Worm (Caenorhabditis elegans) whole organism, L4 larva: Measurements from ENCODE around the gene Y39H10B.2.
A peak's percentile ranks its signal among the peaks of the same experiment; 100 is the strongest.

ENCODE experiments used
- hmg-1.1 ChIP-seq: fragments of 200-800 bp; sonication (Bioruptor generic); IDR thresholded peaks from 2 replicates; pipeline ENCODE4 v1.3.6; 2022; ENCODE audit warnings: missing genetic modification reagents, missing genetic modification characterization, missing compliant biosample characterization
- lim-7 ChIP-seq: fragments of 200-800 bp; sonication (Bioruptor generic); IDR thresholded peaks from 2 replicates; pipeline ENCODE4 v1.3.6; 2022; ENCODE audit warnings: missing genetic modification characterization, missing compliant biosample characterization
- nhr-25 ChIP-seq: sonication (generic microtip); optimal IDR thresholded peaks from 2 replicates; lab custom pipeline; 2017; ENCODE audit warnings: missing genetic modification characterization, mild to moderate bottlenecking, missing compliant biosample characterization, antibody characterized with exemption, moderate library complexity, borderline replicate concordance; ENCODE audit not compliant: insufficient read depth
- nhr-28 ChIP-seq: fragments of 150-350 bp; optimal IDR thresholded peaks from 2 replicates; lab custom pipeline; 2014; ENCODE audit warnings: missing biosample characterization, missing genetic modification characterization
- tag-97 ChIP-seq: fragments of 200-800 bp; sonication (Bioruptor generic); IDR thresholded peaks from 2 replicates; pipeline ENCODE4 v1.3.6; 2022; ENCODE audit warnings: missing genetic modification characterization, missing compliant biosample characterization
- vab-7 ChIP-seq: fragments of 200-800 bp; sonication (Bioruptor generic); IDR thresholded peaks from 2 replicates; pipeline ENCODE4 v1.3.6; 2022; ENCODE audit warnings: missing genetic modification reagents, missing genetic modification characterization, missing compliant biosample characterization
- zag-1 ChIP-seq: fragments of 150-350 bp; optimal IDR thresholded peaks from 2 replicates; lab custom pipeline; 2014; ENCODE audit warnings: missing biosample characterization, missing genetic modification characterization
- ztf-11 ChIP-seq: fragments of 150-350 bp; optimal IDR thresholded peaks from 2 replicates; lab custom pipeline; 2014; ENCODE audit warnings: missing biosample characterization, missing genetic modification characterization

- TF ChIP-seq nhr-28 (tag; lab: Kevin White, UChicago) (no peak), tag-97 (GFP tag; lab: Robert Waterston, UW) (no peak), nhr-25 (no peak), lim-7 (no peak), zag-1 (tag; lab: Kevin White, UChicago) (no peak), hmg-1.1 (GFP tag; lab: Robert Waterston, UW) (peak; percentile 18; the same call in 1 of the 2 replicates), ztf-11 (tag; lab: Kevin White, UChicago) (no peak), vab-7 (GFP tag; lab: Robert Waterston, UW) (no peak)
Observed at ce11 chrV:3714750-3715149, 46.2 kb downstream of the Y39H10B.2 start.
